Worm (Caenorhabditis elegans) whole organism, mixed stage, embryonic: ENCODE measurements around the gene T26H5.9.

ENCODE experiments used
- bed-3 ChIP-seq: fragments of 200-800 bp; sonication (Bioruptor generic); optimal IDR thresholded peaks from 3 replicates; lab custom pipeline; 2018; ENCODE audit warnings: mild to moderate bottlenecking, missing genetic modification characterization, moderate library complexity, missing compliant biosample characterization
- blmp-1 ChIP-seq: fragments of 150-350 bp; optimal IDR thresholded peaks from 2 replicates; lab custom pipeline; 2014; ENCODE audit warnings: missing biosample characterization, missing genetic modification characterization
- ceh-39 ChIP-seq: fragments of 150-350 bp; optimal IDR thresholded peaks from 2 replicates; lab custom pipeline; 2014; ENCODE audit warnings: missing biosample characterization, missing genetic modification characterization
- ceh-43 ChIP-seq: fragments of 200-800 bp; sonication (Bioruptor generic); optimal IDR thresholded peaks from 2 replicates; lab custom pipeline; 2018; ENCODE audit warnings: mild to moderate bottlenecking, missing genetic modification characterization, moderate library complexity, missing compliant biosample characterization
- ceh-83 ChIP-seq: fragments of 200-800 bp; sonication (Bioruptor generic); optimal IDR thresholded peaks from 2 replicates; lab custom pipeline; 2018; ENCODE audit warnings: mild to moderate bottlenecking, missing genetic modification characterization, missing compliant biosample characterization
- cnd-1 ChIP-seq: fragments of 200-800 bp; sonication (Bioruptor generic); optimal IDR thresholded peaks from 2 replicates; lab custom pipeline; 2018; ENCODE audit warnings: mild to moderate bottlenecking, missing genetic modification characterization, missing compliant biosample characterization
- drap-1 ChIP-seq: fragments of 200-800 bp; sonication (Bioruptor generic); optimal IDR thresholded peaks from 3 replicates; lab custom pipeline; 2018; ENCODE audit warnings: mild to moderate bottlenecking, missing genetic modification characterization, missing compliant biosample characterization
- elt-1 ChIP-seq: sonication (generic microtip); optimal IDR thresholded peaks from 2 replicates; lab custom pipeline; 2017; ENCODE audit warnings: missing genetic modification characterization, mild to moderate bottlenecking, missing compliant biosample characterization, antibody characterized with exemption, moderate library complexity, borderline replicate concordance; ENCODE audit not compliant: insufficient read depth
- elt-3 ChIP-seq: fragments of 150-350 bp; optimal IDR thresholded peaks from 2 replicates; lab custom pipeline; 2014; ENCODE audit warnings: missing biosample characterization, missing genetic modification characterization
- flh-1 ChIP-seq: fragments of 200-800 bp; sonication (Bioruptor generic); optimal IDR thresholded peaks from 2 replicates; lab custom pipeline; 2018; ENCODE audit warnings: mild to moderate bottlenecking, missing genetic modification characterization, moderate library complexity, missing compliant biosample characterization
- ham-2 ChIP-seq: fragments of 200-800 bp; sonication (Bioruptor generic); optimal IDR thresholded peaks from 2 replicates; lab custom pipeline; 2018; ENCODE audit warnings: mild to moderate bottlenecking, missing genetic modification characterization, missing compliant biosample characterization
- hlh-1 ChIP-seq: fragments of 150-350 bp; optimal IDR thresholded peaks from 2 replicates; lab custom pipeline; 2014; ENCODE audit warnings: missing biosample characterization, missing genetic modification reagents, missing genetic modification characterization
- lin-13 ChIP-seq: fragments of 150-350 bp; optimal IDR thresholded peaks from 2 replicates; lab custom pipeline; 2014; ENCODE audit warnings: missing biosample characterization, missing genetic modification characterization
- lin-32 ChIP-seq: fragments of 200-800 bp; sonication (Bioruptor generic); optimal IDR thresholded peaks from 2 replicates; lab custom pipeline; 2018; ENCODE audit warnings: mild to moderate bottlenecking, missing genetic modification characterization, missing compliant biosample characterization
- lsy-2 ChIP-seq: fragments of 150-350 bp; optimal IDR thresholded peaks from 2 replicates; lab custom pipeline; 2014; ENCODE audit warnings: missing biosample characterization, missing genetic modification characterization
- mab-5 ChIP-seq: fragments of 150-350 bp; optimal IDR thresholded peaks from 2 replicates; lab custom pipeline; 2014; ENCODE audit warnings: missing biosample characterization, missing genetic modification characterization
- mep-1 ChIP-seq: fragments of 150-350 bp; optimal IDR thresholded peaks from 2 replicates; lab custom pipeline; 2017; ENCODE audit warnings: missing biosample characterization, missing genetic modification reagents, missing genetic modification characterization, inconsistent platforms
- mls-2 ChIP-seq: sonication (generic microtip); optimal IDR thresholded peaks from 2 replicates; lab custom pipeline; 2016; ENCODE audit warnings: mild to moderate bottlenecking, missing genetic modification characterization, moderate library complexity, missing compliant biosample characterization
- nhr-12 ChIP-seq: fragments of 150-350 bp; optimal IDR thresholded peaks from 2 replicates; lab custom pipeline; 2014; ENCODE audit warnings: missing biosample characterization, missing genetic modification characterization
- nhr-237 ChIP-seq: fragments of 150-350 bp; optimal IDR thresholded peaks from 2 replicates; lab custom pipeline; 2014; ENCODE audit warnings: missing biosample characterization, missing genetic modification characterization
- nhr-28 ChIP-seq: fragments of 150-350 bp; optimal IDR thresholded peaks from 2 replicates; lab custom pipeline; 2014; ENCODE audit warnings: missing biosample characterization, missing genetic modification characterization
- nhr-76 ChIP-seq: sonication (generic microtip); optimal IDR thresholded peaks from 2 replicates; lab custom pipeline; 2017; ENCODE audit warnings: missing biosample characterization, missing genetic modification characterization
- sem-2 ChIP-seq: fragments of 200-800 bp; sonication (Bioruptor generic); optimal IDR thresholded peaks from 2 replicates; lab custom pipeline; 2018; ENCODE audit warnings: mild to moderate bottlenecking, missing genetic modification characterization, missing compliant biosample characterization
- snpc-4 ChIP-seq: fragments of 150-350 bp; optimal IDR thresholded peaks from 2 replicates; lab custom pipeline; 2014; ENCODE audit warnings: missing biosample characterization, missing genetic modification characterization
- sptf-1 ChIP-seq: sonication (generic microtip); optimal IDR thresholded peaks from 2 replicates; lab custom pipeline; 2017; ENCODE audit warnings: mild to moderate bottlenecking, missing genetic modification characterization, moderate library complexity, missing compliant biosample characterization
- tbx-8 ChIP-seq: fragments of 200-800 bp; sonication (Bioruptor generic); optimal IDR thresholded peaks from 2 replicates; lab custom pipeline; 2018; ENCODE audit warnings: mild to moderate bottlenecking, missing genetic modification characterization, moderate library complexity, missing compliant biosample characterization
- unc-120 ChIP-seq: sonication (generic microtip); optimal IDR thresholded peaks from 2 replicates; lab custom pipeline; 2017; ENCODE audit warnings: missing genetic modification characterization, missing compliant biosample characterization; ENCODE audit not compliant: poor library complexity, severe bottlenecking
- unc-39 ChIP-seq: fragments of 150-350 bp; optimal IDR thresholded peaks from 2 replicates; lab custom pipeline; 2014; ENCODE audit warnings: missing biosample characterization, missing genetic modification characterization
- unc-62 ChIP-seq: fragments of 150-350 bp; optimal IDR thresholded peaks from 2 replicates; lab custom pipeline; 2014; ENCODE audit warnings: missing biosample characterization, missing genetic modification reagents, missing genetic modification characterization
- zip-8 ChIP-seq: fragments of 150-350 bp; optimal IDR thresholded peaks from 2 replicates; lab custom pipeline; 2014; ENCODE audit warnings: missing biosample characterization, missing genetic modification characterization
- ztf-11 ChIP-seq: fragments of 150-350 bp; optimal IDR thresholded peaks from 2 replicates; lab custom pipeline; 2014; ENCODE audit warnings: missing biosample characterization, missing genetic modification characterization

The T26H5.9 gene

DNA sequence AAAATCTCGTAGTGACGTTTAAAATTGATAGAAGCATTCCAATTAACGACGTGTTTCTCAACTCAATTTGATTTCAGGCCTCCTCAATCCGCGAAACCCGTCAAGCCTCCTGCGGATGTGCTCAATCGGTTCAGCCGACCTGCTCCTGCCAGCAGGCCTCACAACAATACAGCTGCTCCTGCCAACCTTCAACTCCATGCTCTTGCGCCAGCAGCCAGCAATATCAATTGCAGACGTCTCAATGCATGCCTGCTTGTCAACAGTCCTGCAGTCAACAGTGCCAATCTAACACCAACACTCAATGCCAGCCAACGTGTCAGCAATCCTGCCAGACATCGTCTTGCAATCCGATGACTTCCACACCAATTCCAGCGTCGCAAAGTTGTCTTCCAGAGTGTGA is 21.3 kb downstream of the T26H5.9 start:
- TF ChIP-seq bed-3 (GFP tag; lab: Kevin White, UChicago) (no peak), drap-1 (GFP tag; lab: Kevin White, UChicago) (peak; percentile 4)

DNA sequence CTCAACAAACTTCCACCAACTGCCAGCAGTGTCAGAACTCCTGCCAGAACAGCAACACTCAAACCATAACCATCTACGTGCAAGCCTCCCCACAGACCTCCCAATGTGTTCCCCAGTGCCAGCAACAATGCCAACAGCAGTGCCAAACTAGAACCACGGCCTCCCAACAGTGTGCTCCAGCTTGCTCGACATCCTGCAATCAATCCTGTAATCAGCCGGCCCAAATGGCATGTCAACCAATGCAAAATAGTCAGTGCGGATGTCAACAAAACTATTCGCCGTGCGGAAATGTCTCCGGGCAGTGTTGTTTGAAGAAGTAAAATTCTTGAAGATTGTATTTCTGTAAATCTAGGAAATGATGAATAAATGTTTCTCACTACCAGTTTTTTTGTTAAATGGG is 22.0 kb downstream of the T26H5.9 start:
- TF ChIP-seq unc-39 (tag; lab: Kevin White, UChicago) (no peak), elt-3 (no peak), elt-1 (tag; lab: Kevin White, UChicago) (no peak), lin-32 (GFP tag; lab: Kevin White, UChicago) (no peak), nhr-28 (tag; lab: Kevin White, UChicago) (no peak), tbx-8 (no peak), mab-5 (tag; lab: Kevin White, UChicago) (no peak)

DNA sequence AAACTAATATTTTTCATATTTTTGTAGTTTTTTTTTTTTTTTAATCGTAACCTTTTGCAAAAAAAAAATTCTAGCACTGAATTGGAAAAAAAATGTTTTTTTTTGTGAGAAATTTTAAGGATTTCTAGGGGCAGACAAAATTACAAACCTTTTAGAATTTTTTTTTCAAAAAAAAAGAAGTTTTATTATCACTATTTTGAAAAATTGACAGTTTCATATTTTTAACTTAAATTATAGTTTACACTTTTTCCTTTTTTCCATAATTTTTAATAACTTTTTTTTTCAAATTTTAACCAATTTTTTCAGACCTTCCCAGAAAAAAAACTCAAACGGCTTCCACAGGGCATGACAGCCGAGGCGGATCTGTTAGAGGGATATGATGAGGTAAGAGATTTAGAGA is 26.3 kb downstream of the T26H5.9 start, which contains the start of gene dpf-1:
Gene dpf-1, plus strand, starts transcription at position 301 of the 400 bp plus-strand sequence.
- TF ChIP-seq nhr-237 (tag; lab: Kevin White, UChicago) (no peak), nhr-12 (tag; lab: Kevin White, UChicago) (no peak), cnd-1 (tag; lab: Kevin White, UChicago) (no peak), snpc-4 (no peak), unc-62 (GFP tag; lab: Kevin White, UChicago) (no peak), mep-1 (tag; lab: Kevin White, UChicago) (no peak)

DNA sequence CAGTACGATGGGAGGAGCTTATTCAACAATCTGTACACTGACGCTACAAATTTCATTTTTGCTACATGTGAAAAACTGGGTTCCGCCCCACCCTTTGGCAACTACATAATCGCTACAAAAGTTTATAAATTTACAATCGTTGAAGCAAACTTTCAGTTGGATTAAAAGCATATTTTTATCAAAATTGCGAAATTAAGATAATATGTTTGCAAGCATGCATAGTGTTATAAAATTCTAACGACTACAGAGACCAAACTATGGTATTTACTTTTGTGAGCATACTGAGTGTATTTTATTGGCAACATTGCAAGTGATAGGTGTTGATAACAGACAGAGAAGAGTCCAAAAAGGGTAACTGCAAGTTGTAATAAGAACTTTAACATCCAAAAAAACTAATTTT is 33.9 kb downstream of the T26H5.9 start, which contains the start of gene C06B8.2:
Gene C06B8.2, minus strand, starts transcription at position 153 of the 400 bp plus-strand sequence.
- no peak for TF ChIP-seq lsy-2 (tag; lab: Kevin White, UChicago)
- TF ChIP-seq ceh-83 (GFP tag; lab: Kevin White, UChicago): no peak
- no peak for TF ChIP-seq elt-3
- no peak for TF ChIP-seq bed-3 (GFP tag; lab: Kevin White, UChicago)
- TF ChIP-seq drap-1 (GFP tag; lab: Kevin White, UChicago): no peak
- no peak for TF ChIP-seq ceh-39 (tag; lab: Kevin White, UChicago)
- no peak for TF ChIP-seq unc-120 (tag; lab: Kevin White, UChicago)
- no peak for TF ChIP-seq zip-8 (tag; lab: Kevin White, UChicago)
- TF ChIP-seq cnd-1 (tag; lab: Kevin White, UChicago): no peak
- TF ChIP-seq sem-2 (GFP tag; lab: Kevin White, UChicago): no peak
- no peak for TF ChIP-seq snpc-4
- TF ChIP-seq sptf-1: no peak
- no peak for TF ChIP-seq mab-5 (tag; lab: Kevin White, UChicago)
- TF ChIP-seq mls-2 (tag; lab: Kevin White, UChicago): no peak
- TF ChIP-seq ceh-43 (GFP tag; lab: Kevin White, UChicago): no peak
- no peak for TF ChIP-seq nhr-76 (tag; lab: Kevin White, UChicago)
- no peak for TF ChIP-seq elt-1 (tag; lab: Kevin White, UChicago)
- TF ChIP-seq ham-2: no peak
- TF ChIP-seq lin-32 (GFP tag; lab: Kevin White, UChicago): no peak
- no peak for TF ChIP-seq blmp-1 (tag; lab: Kevin White, UChicago)

DNA sequence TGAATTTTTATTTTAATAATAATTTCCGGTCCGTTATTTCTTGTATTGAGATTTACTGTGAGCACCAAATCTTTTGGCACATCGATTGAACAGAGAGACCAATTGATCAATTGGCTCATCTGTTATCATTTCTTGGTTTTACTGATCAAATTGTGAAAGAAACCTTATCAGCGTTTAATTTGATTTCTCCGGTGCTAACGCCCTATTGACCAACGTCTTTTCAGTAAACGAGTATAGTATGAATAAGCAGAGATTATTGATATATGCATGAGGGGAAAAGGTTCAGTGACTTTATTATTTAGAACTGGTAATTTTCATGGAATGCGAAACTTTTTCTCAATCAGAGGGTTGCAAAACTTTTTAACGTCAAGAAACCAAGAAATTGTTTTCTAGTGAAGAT is 34.4 kb downstream of the T26H5.9 start:
- TF ChIP-seq lsy-2 (tag; lab: Kevin White, UChicago) (no peak), hlh-1 (tag; lab: Kevin White, UChicago) (no peak), tbx-8 (no peak), ceh-43 (GFP tag; lab: Kevin White, UChicago) (no peak), ceh-83 (GFP tag; lab: Kevin White, UChicago) (no peak), cnd-1 (tag; lab: Kevin White, UChicago) (no peak)

DNA sequence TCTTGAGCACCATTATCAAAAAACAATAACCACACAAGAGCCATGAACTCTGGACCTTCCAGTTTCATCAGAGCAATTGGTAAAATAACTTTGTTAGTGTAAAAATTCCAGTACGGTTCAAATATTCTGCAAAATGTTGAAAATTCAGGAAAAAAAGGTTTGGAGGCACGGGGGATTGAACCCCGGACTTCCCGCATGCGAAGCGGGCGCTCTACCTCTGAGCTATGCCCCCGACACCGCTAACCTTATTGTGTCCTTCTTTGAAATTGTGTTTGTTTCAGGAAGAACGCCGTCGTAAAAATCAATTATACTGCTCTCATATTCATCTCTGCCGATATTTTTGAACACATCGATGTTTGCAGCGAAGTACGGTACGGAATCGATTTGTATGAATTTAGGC is 35.1 kb downstream of the T26H5.9 start:
- TF ChIP-seq nhr-12 (tag; lab: Kevin White, UChicago) (no peak), nhr-76 (tag; lab: Kevin White, UChicago) (no peak), unc-120 (tag; lab: Kevin White, UChicago) (no peak), blmp-1 (tag; lab: Kevin White, UChicago) (no peak), flh-1 (GFP tag; lab: Kevin White, UChicago) (no peak), lin-13 (tag; lab: Kevin White, UChicago) (no peak), nhr-28 (tag; lab: Kevin White, UChicago) (no peak), ceh-39 (tag; lab: Kevin White, UChicago) (no peak), unc-39 (tag; lab: Kevin White, UChicago) (no peak), zip-8 (tag; lab: Kevin White, UChicago) (no peak), cnd-1 (tag; lab: Kevin White, UChicago) (no peak), ceh-83 (GFP tag; lab: Kevin White, UChicago) (no peak), lsy-2 (tag; lab: Kevin White, UChicago) (no peak), elt-3 (no peak), ztf-11 (tag; lab: Kevin White, UChicago) (no peak), elt-1 (tag; lab: Kevin White, UChicago) (no peak), ceh-43 (GFP tag; lab: Kevin White, UChicago) (no peak), mab-5 (tag; lab: Kevin White, UChicago) (no peak), sem-2 (GFP tag; lab: Kevin White, UChicago) (no peak), tbx-8 (no peak)
- TF ChIP-seq, all 35 proteins: peak for 0
